Worm (Caenorhabditis elegans): Measurements from ENCODE around the gene srw-41.

ce11 chrV:16745214-16745613 is 47.9 kb downstream of the srw-41 start:
- TF ChIP-seq unc-42 (tag; optimal IDR thresholded peaks at IDR 0.05) (no peak), ets-4 (tag; optimal IDR thresholded peaks at IDR 0.05) (no peak), nfya-1 (tag; optimal IDR thresholded peaks at IDR 0.05) (no peak), ceh-45 (GFP tag; IDR thresholded peaks at IDR 0.05) (no peak), C08G9.2 (tag; optimal IDR thresholded peaks at IDR 0.05) (no peak), ceh-14 (tag; optimal IDR thresholded peaks at IDR 0.05) (no peak), ceh-9 (tag; optimal IDR thresholded peaks at IDR 0.05) (no peak)
